Fruit fly (Drosophila melanogaster) whole organism, embryonic: ENCODE measurements around the gene Dis3l2.
A peak's percentile ranks its signal among the peaks of the same experiment; 100 is the strongest.

Experiments
- CG10267 ChIP-seq: fragments of 200-800 bp; sonication (Bioruptor generic); optimal IDR thresholded peaks from 2 replicates; lab custom pipeline; 2018; ENCODE audit warnings: missing biosample characterization, mild to moderate bottlenecking, missing genetic modification characterization, moderate library complexity
- CG10274 ChIP-seq: fragments of 200-800 bp; sonication (Bioruptor generic); optimal IDR thresholded peaks from 3 replicates; lab custom pipeline; 2017; ENCODE audit warnings: missing biosample characterization, mild to moderate bottlenecking, missing genetic modification characterization
- CG11398 ChIP-seq: fragments of 200-800 bp; sonication (Bioruptor generic); optimal IDR thresholded peaks from 2 replicates; lab custom pipeline; 2016; ENCODE audit warnings: missing biosample characterization, missing genetic modification characterization
- CG1233 ChIP-seq: fragments of 200-800 bp; sonication (Bioruptor generic); optimal IDR thresholded peaks from 4 replicates; lab custom pipeline; 2018; ENCODE audit warnings: missing biosample characterization, mild to moderate bottlenecking, missing genetic modification characterization
- CG13123 ChIP-seq: fragments of 200-800 bp; sonication (Bioruptor generic); optimal IDR thresholded peaks from 2 replicates; lab custom pipeline; 2016; ENCODE audit warnings: missing biosample characterization, missing genetic modification characterization
- CG13894 ChIP-seq: fragments of 200-800 bp; sonication (Bioruptor generic); optimal IDR thresholded peaks from 3 replicates; lab custom pipeline; 2018; ENCODE audit warnings: missing biosample characterization, mild to moderate bottlenecking, missing genetic modification characterization, moderate library complexity
- CG17359 ChIP-seq: fragments of 200-800 bp; sonication (Bioruptor generic); optimal IDR thresholded peaks from 3 replicates; lab custom pipeline; 2018; ENCODE audit warnings: missing biosample characterization, mild to moderate bottlenecking, missing genetic modification characterization, moderate library complexity
- CG30020 ChIP-seq: fragments of 200-800 bp; optimal IDR thresholded peaks from 2 replicates; lab custom pipeline; 2019; ENCODE audit warnings: missing biosample characterization, mild to moderate bottlenecking, missing genetic modification characterization, moderate library complexity
- CG3407 ChIP-seq: fragments of 200-800 bp; sonication (Bioruptor generic); optimal IDR thresholded peaks from 2 replicates; lab custom pipeline; 2018; ENCODE audit warnings: missing biosample characterization, mild to moderate bottlenecking, missing genetic modification characterization
- CG34224 ChIP-seq: fragments of 200-800 bp; sonication (Bioruptor generic); IDR thresholded peaks from 3 replicates; pipeline ENCODE4 v1.3.6; 2022; ENCODE audit warnings: missing biosample characterization, missing genetic modification characterization; ENCODE audit not compliant: partially characterized antibody
- CG4328 ChIP-seq: fragments of 200-800 bp; sonication (Bioruptor generic); optimal IDR thresholded peaks from 3 replicates; lab custom pipeline; 2017; ENCODE audit warnings: missing biosample characterization, missing genetic modification reagents, missing genetic modification characterization
- CG4404 ChIP-seq: fragments of 200-800 bp; sonication (Bioruptor generic); IDR thresholded peaks from 2 replicates; pipeline ENCODE4 v1.3.6; 2022; ENCODE audit warnings: missing biosample characterization, missing genetic modification characterization
- CG5180 ChIP-seq: fragments of 200-800 bp; sonication (Bioruptor generic); optimal IDR thresholded peaks from 3 replicates; lab custom pipeline; 2017; ENCODE audit warnings: missing biosample characterization, missing genetic modification characterization, mild to moderate bottlenecking, moderate library complexity, missing genetic modification reagents
- CG6272 ChIP-seq: fragments of 200-800 bp; sonication (Bioruptor generic); IDR thresholded peaks from 2 replicates; pipeline ENCODE4 v1.3.6; 2022; ENCODE audit warnings: missing biosample characterization, missing genetic modification characterization
- CG8281 ChIP-seq: fragments of 200-800 bp; sonication (Bioruptor generic); optimal IDR thresholded peaks from 2 replicates; lab custom pipeline; 2018; ENCODE audit warnings: missing biosample characterization, mild to moderate bottlenecking, missing genetic modification characterization, moderate library complexity
- CG8944 ChIP-seq: fragments of 200-800 bp; sonication (Bioruptor generic); optimal IDR thresholded peaks from 3 replicates; lab custom pipeline; 2016; ENCODE audit warnings: missing biosample characterization, missing genetic modification characterization
- CG9609 ChIP-seq: fragments of 200-800 bp; sonication (Bioruptor generic); optimal IDR thresholded peaks from 3 replicates; lab custom pipeline; 2016; ENCODE audit warnings: missing biosample characterization, missing genetic modification characterization
- CrebB ChIP-seq: fragments of 200-800 bp; sonication (Bioruptor generic); optimal IDR thresholded peaks from 3 replicates; lab custom pipeline; 2018; ENCODE audit warnings: missing biosample characterization, mild to moderate bottlenecking, missing genetic modification characterization
- Dad ChIP-seq: fragments of 200-800 bp; sonication (Bioruptor generic); optimal IDR thresholded peaks from 3 replicates; lab custom pipeline; 2016; ENCODE audit warnings: missing biosample characterization, missing genetic modification characterization
- Dll ChIP-seq: fragments of 200-800 bp; sonication (Bioruptor generic); IDR thresholded peaks from 4 replicates; pipeline ENCODE4 v1.3.6; 2022; ENCODE audit warnings: missing biosample characterization, missing genetic modification characterization; ENCODE audit not compliant: partially characterized antibody
- Fer2 ChIP-seq: fragments of 200-800 bp; sonication (Bioruptor generic); optimal IDR thresholded peaks from 2 replicates; lab custom pipeline; 2018; ENCODE audit warnings: missing biosample characterization, mild to moderate bottlenecking, missing genetic modification characterization, moderate library complexity
- H2.0 ChIP-seq: fragments of 200-800 bp; sonication (Bioruptor generic); IDR thresholded peaks from 2 replicates; pipeline ENCODE4 v1.3.6; 2022; ENCODE audit warnings: missing biosample characterization, missing genetic modification characterization
- HLH3B ChIP-seq: fragments of 200-800 bp; sonication (Bioruptor generic); IDR thresholded peaks from 2 replicates; pipeline ENCODE4 v1.3.6; 2022; ENCODE audit warnings: missing biosample characterization, missing genetic modification characterization
- Hey ChIP-seq: fragments of 200-800 bp; sonication (Bioruptor generic); optimal IDR thresholded peaks from 3 replicates; lab custom pipeline; 2018; ENCODE audit warnings: missing biosample characterization, mild to moderate bottlenecking, missing genetic modification characterization
- HmgZ ChIP-seq: fragments of 200-800 bp; sonication (Bioruptor generic); optimal IDR thresholded peaks from 2 replicates; lab custom pipeline; 2018; ENCODE audit warnings: missing biosample characterization, mild to moderate bottlenecking, missing genetic modification characterization
- Hmr ChIP-seq: fragments of 200-800 bp; sonication (Bioruptor generic); optimal IDR thresholded peaks from 3 replicates; lab custom pipeline; 2017; ENCODE audit warnings: mild to moderate bottlenecking, missing biosample characterization, missing genetic modification reagents, missing genetic modification characterization
- Lim3 ChIP-seq: fragments of 200-800 bp; sonication (Bioruptor generic); IDR thresholded peaks from 2 replicates; pipeline ENCODE4 v1.3.6; 2022; ENCODE audit warnings: missing biosample characterization, missing genetic modification characterization
- MESR4 ChIP-seq: fragments of 200-800 bp; sonication (Bioruptor generic); optimal IDR thresholded peaks from 2 replicates; lab custom pipeline; 2018; ENCODE audit warnings: missing biosample characterization, mild to moderate bottlenecking, missing genetic modification characterization, moderate library complexity
- Mrtf ChIP-seq: fragments of 200-800 bp; sonication (Bioruptor generic); IDR thresholded peaks from 3 replicates; pipeline ENCODE4 v1.3.6; 2022; ENCODE audit warnings: missing biosample characterization, missing genetic modification characterization
- NC2β ChIP-seq: fragments of 200-800 bp; sonication (Bioruptor generic); optimal IDR thresholded peaks from 2 replicates; lab custom pipeline; 2016; ENCODE audit warnings: missing biosample characterization, missing genetic modification characterization
- Neu2 ChIP-seq: fragments of 200-800 bp; sonication (Bioruptor generic); optimal IDR thresholded peaks from 3 replicates; lab custom pipeline; 2016; ENCODE audit warnings: missing biosample characterization, missing genetic modification characterization, borderline replicate concordance
- Nf-YA ChIP-seq: fragments of 200-800 bp; sonication (Bioruptor generic); IDR thresholded peaks from 2 replicates; pipeline ENCODE4 v1.3.6; 2022; ENCODE audit warnings: missing biosample characterization, missing genetic modification characterization
- Rfx ChIP-seq: fragments of 200-800 bp; sonication (Bioruptor generic); IDR thresholded peaks from 2 replicates; pipeline ENCODE4 v1.3.6; 2022; ENCODE audit warnings: missing biosample characterization, missing genetic modification characterization
- ab ChIP-seq: fragments of 200-800 bp; sonication (Bioruptor generic); optimal IDR thresholded peaks from 2 replicates; lab custom pipeline; 2016; ENCODE audit warnings: missing biosample characterization, missing genetic modification characterization
- al ChIP-seq: fragments of 200-800 bp; sonication (Bioruptor generic); IDR thresholded peaks from 2 replicates; pipeline ENCODE4 v1.3.6; 2022; ENCODE audit warnings: missing biosample characterization, missing genetic modification characterization
- amos ChIP-seq: fragments of 200-800 bp; sonication (Bioruptor generic); IDR thresholded peaks from 2 replicates; pipeline ENCODE4 v1.3.6; 2022; ENCODE audit warnings: missing biosample characterization, missing genetic modification characterization; ENCODE audit not compliant: partially characterized antibody
- bowl ChIP-seq: fragments of 200-800 bp; sonication (Bioruptor generic); IDR thresholded peaks from 2 replicates; pipeline ENCODE4 v1.3.6; 2022; ENCODE audit warnings: missing biosample characterization, missing genetic modification characterization
- croc ChIP-seq: fragments of 200-800 bp; sonication (Bioruptor generic); conservative IDR thresholded peaks from 3 replicates; pipeline ENCODE4 v1.3.6; 2022; ENCODE audit warnings: missing biosample characterization, missing genetic modification characterization
- dimm ChIP-seq: fragments of 200-800 bp; sonication (Bioruptor generic); IDR thresholded peaks from 2 replicates; pipeline ENCODE4 v1.3.6; 2022; ENCODE audit warnings: missing biosample characterization, missing genetic modification characterization
- dm ChIP-seq: fragments of 200-800 bp; sonication (Bioruptor generic); optimal IDR thresholded peaks from 3 replicates; lab custom pipeline; 2016; ENCODE audit warnings: missing biosample characterization, missing genetic modification characterization
- eve ChIP-seq, 2 experiments: fragments of >200 bp; optimal IDR thresholded peaks; 2 replicates each; lab custom pipeline; 2017; ENCODE audit warnings: missing biosample characterization in 2 of 2, missing genetic modification characterization in 2 of 2
- gro ChIP-seq: fragments of 200-800 bp; sonication (Bioruptor generic); optimal IDR thresholded peaks from 2 replicates; lab custom pipeline; 2016; ENCODE audit warnings: missing biosample characterization, missing genetic modification characterization
- gsb-n ChIP-seq: fragments of 200-800 bp; sonication (Bioruptor generic); optimal IDR thresholded peaks from 3 replicates; lab custom pipeline; 2018; ENCODE audit warnings: missing biosample characterization, mild to moderate bottlenecking, missing genetic modification characterization
- hb ChIP-seq: fragments of 200-800 bp; sonication (Bioruptor generic); IDR thresholded peaks from 3 replicates; pipeline ENCODE4 v1.3.6; 2022; ENCODE audit warnings: missing biosample characterization, missing genetic modification characterization; ENCODE audit not compliant: partially characterized antibody
- mld ChIP-seq: fragments of 200-800 bp; sonication (Bioruptor generic); IDR thresholded peaks from 3 replicates; pipeline ENCODE4 v1.3.6; 2022; ENCODE audit warnings: missing biosample characterization, missing genetic modification characterization; ENCODE audit not compliant: partially characterized antibody
- nom ChIP-seq: fragments of 200-800 bp; sonication (Bioruptor generic); optimal IDR thresholded peaks from 2 replicates; lab custom pipeline; 2017; ENCODE audit warnings: missing biosample characterization, missing genetic modification characterization, mild to moderate bottlenecking, moderate library complexity, missing genetic modification reagents
- onecut ChIP-seq: fragments of 200-800 bp; sonication (Bioruptor generic); IDR thresholded peaks from 2 replicates; pipeline ENCODE4 v1.3.6; 2022; ENCODE audit warnings: missing biosample characterization, missing genetic modification characterization
- ro ChIP-seq: fragments of 200-800 bp; sonication (Bioruptor generic); IDR thresholded peaks from 2 replicates; pipeline ENCODE4 v1.3.6; 2022; ENCODE audit warnings: missing biosample characterization, missing genetic modification characterization
- run ChIP-seq: fragments of 200-800 bp; sonication (Bioruptor generic); optimal IDR thresholded peaks from 3 replicates; lab custom pipeline; 2018; ENCODE audit warnings: missing biosample characterization, mild to moderate bottlenecking, missing genetic modification characterization
- sim ChIP-seq: fragments of 200-800 bp; sonication (Bioruptor generic); IDR thresholded peaks from 2 replicates; pipeline ENCODE4 v1.3.6; 2022; ENCODE audit warnings: missing biosample characterization, missing genetic modification characterization

Dis3l2 gene

dm6 chr3L:199050-199745 lies 13.3 kb upstream of the Dis3l2 start (continued):
- TF ChIP-seq Dad (GFP tag; lab: Kevin White, UChicago) (peak; percentile 42), CG17359 (no peak), hb (GFP tag; lab: Robert Waterston, UW) (peak; percentile 30; the same call in 1 of the 3 replicates), bowl (GFP tag; lab: Robert Waterston, UW) (no peak), CG4404 (GFP tag; lab: Robert Waterston, UW) (peak; percentile 17; the same call in 1 of the 2 replicates), eve (GFP tag; optimal IDR thresholded peaks at IDR 0.05; lab: Kevin White, UChicago) (no peak), croc (peak; percentile 20; the same call in 1 of the 3 replicates), Fer2 (tag; lab: Kevin White, UChicago) (no peak), al (no peak), dimm (no peak), amos (GFP tag; lab: Robert Waterston, UW) (peak; percentile 64), nom (no peak), CG8944 (no peak), CG10274 (GFP tag; lab: Kevin White, UChicago) (no peak), gro (GFP tag; lab: Kevin White, UChicago) (no peak), mld (GFP tag; lab: Robert Waterston, UW) (no peak), MESR4 (peak; percentile 74), CrebB (tag; lab: Kevin White, UChicago) (no peak), CG8281 (no peak), gsb-n (tag; lab: Kevin White, UChicago) (no peak), NC2β (GFP tag; lab: Kevin White, UChicago) (no peak), dm (peak; percentile 71), Lim3 (GFP tag; lab: Robert Waterston, UW) (no peak), ro (GFP tag; lab: Robert Waterston, UW) (no peak), sim (GFP tag; lab: Robert Waterston, UW) (no peak), run (tag; lab: Kevin White, UChicago) (no peak), H2.0 (GFP tag; lab: Robert Waterston, UW) (no peak), Nf-YA (peak; percentile 42; the same call in 1 of the 2 replicates), onecut (GFP tag; lab: Robert Waterston, UW) (peak; percentile 21; the same call in 1 of the 2 replicates), HLH3B (GFP tag; lab: Robert Waterston, UW) (peak; percentile 34; the same call in 1 of the 2 replicates), Rfx (GFP tag; lab: Robert Waterston, UW) (peak; percentile 52), Hey (tag; lab: Kevin White, UChicago) (no peak), CG3407 (GFP tag; lab: Kevin White, UChicago) (no peak), CG4328 (no peak), Hmr (GFP tag; lab: Kevin White, UChicago) (peak; percentile 36), CG10267 (no peak), CG30020 (tag; lab: Kevin White, UChicago) (no peak), CG5180 (GFP tag; lab: Kevin White, UChicago) (no peak), Mrtf (GFP tag; lab: Robert Waterston, UW) (no peak), CG11398 (no peak), CG6272 (GFP tag; lab: Robert Waterston, UW) (peak; percentile 62), Dll (GFP tag; lab: Robert Waterston, UW) (no peak), CG13894 (tag; lab: Kevin White, UChicago) (no peak), CG1233 (GFP tag; lab: Kevin White, UChicago) (no peak), CG13123 (no peak), HmgZ (tag; lab: Kevin White, UChicago) (peak; percentile 83), CG9609 (peak; percentile 4), Neu2 (GFP tag; lab: Kevin White, UChicago) (no peak), CG34224 (GFP tag; lab: Robert Waterston, UW) (peak; percentile 33; the same call in 2 of the 3 replicates), ab (no peak)
